Worm (Caenorhabditis elegans) whole organism, early embryonic: ENCODE data around the gene gphr-2.

ENCODE experiments used
- B0310.2 ChIP-seq: sonication (generic microtip); optimal IDR thresholded peaks from 2 replicates; lab custom pipeline; 2016; ENCODE audit warnings: mild to moderate bottlenecking, missing genetic modification characterization, missing compliant biosample characterization
- F13C5.2 ChIP-seq: sonication (generic microtip); optimal IDR thresholded peaks from 2 replicates; lab custom pipeline; 2017; ENCODE audit warnings: mild to moderate bottlenecking, missing genetic modification characterization, inconsistent platforms, missing compliant biosample characterization
- aly-1 ChIP-seq: sonication (generic microtip); optimal IDR thresholded peaks from 2 replicates; lab custom pipeline; 2016; ENCODE audit warnings: missing genetic modification characterization, missing compliant biosample characterization
- ama-1 ChIP-seq: fragments of 150-350 bp; optimal IDR thresholded peaks from 2 replicates; lab custom pipeline; 2014
- flt-1 ChIP-seq: fragments of 200-800 bp; sonication (Bioruptor generic); IDR thresholded peaks from 2 replicates; pipeline ENCODE4 v1.3.6; 2022; ENCODE audit warnings: missing genetic modification characterization, missing compliant biosample characterization
- pes-1 ChIP-seq: fragments of 200-800 bp; sonication (Bioruptor generic); IDR thresholded peaks from 2 replicates; pipeline ENCODE4 v1.3.6; 2022; ENCODE audit warnings: missing genetic modification reagents, missing genetic modification characterization, missing compliant biosample characterization
- scrt-1 ChIP-seq: fragments of 200-800 bp; sonication (Bioruptor generic); IDR thresholded peaks from 2 replicates; pipeline ENCODE4 v1.3.6; 2022; ENCODE audit warnings: missing genetic modification characterization, missing compliant biosample characterization
- sea-1 ChIP-seq: fragments of 200-800 bp; sonication (Bioruptor generic); conservative IDR thresholded peaks from 2 replicates; pipeline ENCODE4 v1.3.6; 2022; ENCODE audit warnings: missing genetic modification characterization, missing compliant biosample characterization
- tbx-37 ChIP-seq: fragments of 200-800 bp; sonication (Bioruptor generic); conservative IDR thresholded peaks from 2 replicates; pipeline ENCODE4 v1.3.6; 2022; ENCODE audit warnings: missing genetic modification reagents, missing genetic modification characterization, missing compliant biosample characterization
- tra-4 ChIP-seq: sonication (generic microtip); optimal IDR thresholded peaks from 2 replicates; lab custom pipeline; 2017; ENCODE audit warnings: missing genetic modification characterization, missing compliant biosample characterization

DNA sequence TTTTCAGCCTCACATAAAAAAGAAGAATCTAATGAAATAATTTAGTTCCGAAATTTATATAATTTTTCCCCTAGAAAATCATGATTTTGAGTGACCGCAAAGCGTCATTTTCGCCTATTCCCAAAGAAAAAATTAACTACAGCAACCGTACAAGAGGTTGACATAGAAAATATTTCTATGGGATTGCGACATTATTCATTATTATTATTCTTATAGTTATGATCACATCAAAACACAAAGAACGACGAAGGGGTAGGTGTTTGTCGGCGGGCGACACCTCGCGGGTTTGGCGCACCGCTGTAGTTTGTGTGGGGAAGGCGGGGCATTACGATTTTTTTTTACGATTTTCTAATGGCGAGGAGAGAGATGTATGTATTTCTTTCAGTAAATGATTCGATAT, 16.7 kb upstream of the gphr-2 start:
- TF ChIP-seq tbx-37 (no peak), flt-1 (no peak), scrt-1 (GFP tag; lab: Robert Waterston, UW) (no peak), tra-4 (tag; lab: Kevin White, UChicago) (no peak), pes-1 (no peak), aly-1 (tag; lab: Kevin White, UChicago) (no peak), F13C5.2 (tag; lab: Kevin White, UChicago) (no peak), ama-1 (lab: Kevin White, UChicago) (no peak), sea-1 (no peak), B0310.2 (tag; lab: Kevin White, UChicago) (no peak)
